Fruit fly (Drosophila melanogaster) whole organism, wandering third instar larva: ENCODE data around the gene CG14277.

ENCODE experiments used
- Abd-B ChIP-seq: fragments of >200 bp; optimal IDR thresholded peaks from 2 replicates; lab custom pipeline; 2017; ENCODE audit warnings: missing biosample characterization, missing genetic modification characterization
- CG32264 ChIP-seq: fragments of 200-800 bp; sonication (Bioruptor generic); optimal IDR thresholded peaks from 2 replicates; lab custom pipeline; 2016; ENCODE audit warnings: missing biosample characterization, missing genetic modification characterization
- CG9705 ChIP-seq: fragments of 200-800 bp; sonication (Bioruptor generic); optimal IDR thresholded peaks from 2 replicates; lab custom pipeline; 2018; ENCODE audit warnings: missing biosample characterization, mild to moderate bottlenecking, missing genetic modification characterization
- CrebA ChIP-seq: fragments of 200-800 bp; sonication (Bioruptor generic); optimal IDR thresholded peaks from 2 replicates; lab custom pipeline; 2016; ENCODE audit warnings: missing biosample characterization, mild to moderate bottlenecking, missing genetic modification characterization, borderline replicate concordance
- Dfd ChIP-seq: fragments of >200 bp; optimal IDR thresholded peaks from 2 replicates; lab custom pipeline; 2017; ENCODE audit warnings: missing biosample characterization, missing genetic modification characterization
- Dif ChIP-seq: fragments of 200-275, 200-300 bp; sonication (Bioruptor generic); optimal IDR thresholded peaks from 2 replicates; lab custom pipeline; 2018; ENCODE audit warnings: missing biosample characterization, missing genetic modification characterization; ENCODE audit not compliant: partially characterized antibody
- GATAd ChIP-seq: sonication (Bioruptor generic); optimal IDR thresholded peaks from 2 replicates; lab custom pipeline; 2016; ENCODE audit warnings: missing biosample characterization, missing genetic modification characterization
- HLH106 ChIP-seq: fragments of 200-800 bp; optimal IDR thresholded peaks from 3 replicates; lab custom pipeline; 2019; ENCODE audit warnings: missing biosample characterization, mild to moderate bottlenecking, missing genetic modification characterization, moderate library complexity
- Hnf4 ChIP-seq: fragments of 200-800 bp; sonication (Bioruptor generic); optimal IDR thresholded peaks from 2 replicates; lab custom pipeline; 2016; ENCODE audit warnings: missing biosample characterization, mild to moderate bottlenecking, missing genetic modification characterization
- Hr78 ChIP-seq: fragments of >200 bp; optimal IDR thresholded peaks from 2 replicates; lab custom pipeline; 2017; ENCODE audit warnings: missing biosample characterization, missing genetic modification characterization
- Hr83 ChIP-seq: fragments of 200-300 bp; sonication (Bioruptor generic); optimal IDR thresholded peaks from 2 replicates; lab custom pipeline; 2016; ENCODE audit warnings: missing biosample characterization, mild to moderate bottlenecking, missing genetic modification characterization, moderate library complexity; ENCODE audit not compliant: poor library complexity, severe bottlenecking
- Jra ChIP-seq: sonication (Bioruptor generic); optimal IDR thresholded peaks from 2 replicates; lab custom pipeline; 2016; ENCODE audit warnings: missing biosample characterization, missing genetic modification characterization
- Mio ChIP-seq: sonication (Bioruptor generic); optimal IDR thresholded peaks from 2 replicates; lab custom pipeline; 2016; ENCODE audit warnings: missing biosample characterization, missing genetic modification characterization
- Myc ChIP-seq: fragments of >200 bp; optimal IDR thresholded peaks from 2 replicates; lab custom pipeline; 2017
- N ChIP-seq: fragments of >200 bp; optimal IDR thresholded peaks from 2 replicates; lab custom pipeline; 2018; ENCODE audit warnings: missing biosample characterization, missing external identifiers, missing genetic modification characterization
- OdsH ChIP-seq: fragments of 200-800 bp; sonication (Bioruptor generic); optimal IDR thresholded peaks from 2 replicates; lab custom pipeline; 2016; ENCODE audit warnings: missing biosample characterization, mild to moderate bottlenecking, missing genetic modification characterization
- Rel ChIP-seq, 2 experiments: fragments of 200-800 bp; sonication (Bioruptor generic) in 1 of 2; optimal IDR thresholded peaks; 2 replicates in 1 of 2; 3 replicates in 1 of 2; lab custom pipeline; 2016 to 2019; ENCODE audit warnings: mild to moderate bottlenecking in 2 of 2, missing biosample characterization in 2 of 2, missing genetic modification characterization in 2 of 2, moderate library complexity in 1 of 2
- Sp1 ChIP-seq: fragments of 200-800 bp; sonication (Bioruptor generic); optimal IDR thresholded peaks from 3 replicates; lab custom pipeline; 2019; ENCODE audit warnings: missing biosample characterization, mild to moderate bottlenecking, missing genetic modification characterization, moderate library complexity
- Vsx2 ChIP-seq: fragments of 200-300, 225-300 bp; sonication (Bioruptor generic); optimal IDR thresholded peaks from 2 replicates; lab custom pipeline; 2018; ENCODE audit warnings: missing biosample characterization, missing genetic modification characterization; ENCODE audit not compliant: partially characterized antibody
- br ChIP-seq: fragments of 200-800 bp; sonication (Bioruptor generic); optimal IDR thresholded peaks from 2 replicates; lab custom pipeline; 2016; ENCODE audit warnings: missing biosample characterization, missing genetic modification characterization
- brk ChIP-seq: fragments of 200-800 bp; sonication (Bioruptor generic); optimal IDR thresholded peaks from 2 replicates; lab custom pipeline; 2016; ENCODE audit warnings: missing biosample characterization, mild to moderate bottlenecking, missing genetic modification characterization
- dmrt93B ChIP-seq: fragments of 200-800 bp; sonication (Bioruptor generic); optimal IDR thresholded peaks from 2 replicates; lab custom pipeline; 2018; ENCODE audit warnings: missing biosample characterization, mild to moderate bottlenecking, missing genetic modification characterization
- dsf ChIP-seq: sonication (Bioruptor generic); optimal IDR thresholded peaks from 2 replicates; lab custom pipeline; 2016; ENCODE audit warnings: missing biosample characterization, missing genetic modification characterization, borderline replicate concordance
- ey ChIP-seq: fragments of 200-800 bp; sonication (Bioruptor generic); optimal IDR thresholded peaks from 2 replicates; lab custom pipeline; 2016; ENCODE audit warnings: missing biosample characterization, missing genetic modification characterization
- fru ChIP-seq: fragments of 200-800 bp; sonication (Bioruptor generic); optimal IDR thresholded peaks from 3 replicates; lab custom pipeline; 2016; ENCODE audit warnings: missing biosample characterization, mild to moderate bottlenecking, missing genetic modification characterization
- h ChIP-seq: fragments of 200-800 bp; sonication (Bioruptor generic); optimal IDR thresholded peaks from 3 replicates; lab custom pipeline; 2016; ENCODE audit warnings: missing biosample characterization, mild to moderate bottlenecking, missing genetic modification characterization
- jim ChIP-seq: fragments of 175-275, 200-325 bp; sonication (Bioruptor generic); optimal IDR thresholded peaks from 2 replicates; lab custom pipeline; 2016; ENCODE audit warnings: missing biosample characterization, mild to moderate bottlenecking, missing genetic modification characterization
- lola ChIP-seq: fragments of >200 bp; optimal IDR thresholded peaks from 2 replicates; lab custom pipeline; 2017; ENCODE audit warnings: missing biosample characterization, missing genetic modification characterization
- pan ChIP-seq: fragments of >200 bp; optimal IDR thresholded peaks from 2 replicates; lab custom pipeline; 2017
- psq ChIP-seq: fragments of 200-800 bp; sonication (Bioruptor generic); optimal IDR thresholded peaks from 3 replicates; lab custom pipeline; 2017; ENCODE audit warnings: missing biosample characterization, mild to moderate bottlenecking, missing genetic modification characterization, moderate library complexity
- rgr ChIP-seq: fragments of 200-800 bp; sonication (Bioruptor generic); optimal IDR thresholded peaks from 3 replicates; lab custom pipeline; 2016; ENCODE audit warnings: missing biosample characterization, mild to moderate bottlenecking, missing genetic modification characterization
- sage ChIP-seq: fragments of 200-800 bp; sonication (Bioruptor generic); optimal IDR thresholded peaks from 2 replicates; lab custom pipeline; 2016; ENCODE audit warnings: missing biosample characterization, mild to moderate bottlenecking, missing genetic modification characterization
- sv ChIP-seq: fragments of 200-800 bp; sonication (Bioruptor generic); optimal IDR thresholded peaks from 3 replicates; lab custom pipeline; 2016; ENCODE audit warnings: missing biosample characterization, missing genetic modification characterization
- tai ChIP-seq: sonication (Bioruptor generic); optimal IDR thresholded peaks from 2 replicates; lab custom pipeline; 2016; ENCODE audit warnings: missing biosample characterization, missing genetic modification characterization
- usp ChIP-seq: fragments of >200 bp; optimal IDR thresholded peaks from 2 replicates; lab custom pipeline; 2017; ENCODE audit warnings: missing biosample characterization, missing genetic modification characterization
- woc ChIP-seq: sonication (Bioruptor generic); optimal IDR thresholded peaks from 2 replicates; lab custom pipeline; 2016; ENCODE audit warnings: missing biosample characterization, mild to moderate bottlenecking, missing genetic modification characterization

The CG14277 gene

dm6 chr2L:8215259-8215929 lies 26.9 kb upstream of the CG14277 start, which contains the start of gene CG8349:
TSS of gene CG8349 (plus strand) at chr2L:8215915.
- TF ChIP-seq jim (no peak), psq (GFP tag; lab: Kevin White, UChicago) (no peak), dmrt93B (no peak), OdsH (no peak), Rel (GFP tag; optimal IDR thresholded peaks at IDR 0.05; lab: Kevin White, UChicago) (no peak), Rel (tag; optimal IDR thresholded peaks at IDR 0.05; lab: Kevin White, UChicago) (peak; percentile 96), rgr (no peak), Myc (lab: Kevin White, UChicago) (peak; percentile 18)

dm6 chr2L:8217917-8218316 lies 24.4 kb upstream of the CG14277 start, which contains the start of gene CG8292:
TSS of gene CG8292 (minus strand) at chr2L:8218017.
- TF ChIP-seq br (GFP tag; lab: Kevin White, UChicago) (no peak), dsf (GFP tag; lab: Kevin White, UChicago) (no peak), Rel (GFP tag; optimal IDR thresholded peaks at IDR 0.05; lab: Kevin White, UChicago) (no peak), Rel (tag; optimal IDR thresholded peaks at IDR 0.05; lab: Kevin White, UChicago) (no peak), ey (GFP tag; lab: Kevin White, UChicago) (no peak), pan (lab: Kevin White, UChicago) (no peak), N (no peak), Vsx2 (no peak), HLH106 (tag; lab: Kevin White, UChicago) (no peak), tai (GFP tag; lab: Kevin White, UChicago) (no peak), lola (GFP tag; lab: Kevin White, UChicago) (no peak), Dif (no peak), sv (no peak), CrebA (GFP tag; lab: Kevin White, UChicago) (no peak), Hr78 (GFP tag; lab: Kevin White, UChicago) (no peak), CG32264 (GFP tag; lab: Kevin White, UChicago) (no peak), Dfd (GFP tag; lab: Kevin White, UChicago) (no peak)

- TF ChIP-seq Dif, result no peak
- TF ChIP-seq Jra (GFP tag; lab: Kevin White, UChicago), result peak; percentile 27
Observed at dm6 chr2L:8220393-8220934, 21.8 kb upstream of the CG14277 start, which contains the start of gene Snx6. TSS of gene Snx6 (minus strand) at chr2L:8220741.

- no peak for TF ChIP-seq Dfd (GFP tag; lab: Kevin White, UChicago)
- TF ChIP-seq lola (GFP tag; lab: Kevin White, UChicago), result no peak
- TF ChIP-seq CG32264 (GFP tag; lab: Kevin White, UChicago), result no peak
- no peak for TF ChIP-seq br (GFP tag; lab: Kevin White, UChicago)
- TF ChIP-seq psq (GFP tag; lab: Kevin White, UChicago), result no peak
- TF ChIP-seq dsf (GFP tag; lab: Kevin White, UChicago), result no peak
- TF ChIP-seq Myc (lab: Kevin White, UChicago), result no peak
- no peak for TF ChIP-seq sv
Observed at dm6 chr2L:8229134-8229533, 13.2 kb upstream of the CG14277 start.

- TF ChIP-seq jim, result no peak
- TF ChIP-seq h (GFP tag; lab: Kevin White, UChicago), result peak; percentile 84
- TF ChIP-seq N, result no peak
- TF ChIP-seq Sp1, result peak; percentile 62
- no peak for TF ChIP-seq Dif
- TF ChIP-seq Hr83, result no peak
- no peak for TF ChIP-seq CG9705 (GFP tag; lab: Kevin White, UChicago)
- TF ChIP-seq CG32264 (GFP tag; lab: Kevin White, UChicago), result peak; percentile 48
- peak; percentile 67 for TF ChIP-seq rgr
- TF ChIP-seq woc (GFP tag; lab: Kevin White, UChicago), result peak; percentile 34
- no peak for TF ChIP-seq Rel (GFP tag; optimal IDR thresholded peaks at IDR 0.05; lab: Kevin White, UChicago)
- no peak for TF ChIP-seq Rel (tag; optimal IDR thresholded peaks at IDR 0.05; lab: Kevin White, UChicago)
- TF ChIP-seq Dfd (GFP tag; lab: Kevin White, UChicago), result no peak
- TF ChIP-seq lola (GFP tag; lab: Kevin White, UChicago), result no peak
- TF ChIP-seq ey (GFP tag; lab: Kevin White, UChicago), result peak; percentile 64
- TF ChIP-seq brk (GFP tag; lab: Kevin White, UChicago), result no peak
- TF ChIP-seq usp (GFP tag; lab: Kevin White, UChicago), result no peak
- TF ChIP-seq Abd-B (GFP tag; lab: Kevin White, UChicago), result no peak
- peak; percentile 66 for TF ChIP-seq Hnf4 (GFP tag; lab: Kevin White, UChicago)
- peak; percentile 18 for TF ChIP-seq dmrt93B
- TF ChIP-seq Myc (lab: Kevin White, UChicago), result no peak
- TF ChIP-seq Jra (GFP tag; lab: Kevin White, UChicago), result peak; percentile 20
- peak; percentile 76 for TF ChIP-seq fru
- no peak for TF ChIP-seq GATAd (GFP tag; lab: Kevin White, UChicago)
- no peak for TF ChIP-seq Vsx2
- peak; percentile 46 for TF ChIP-seq sage (GFP tag; lab: Kevin White, UChicago)
- TF ChIP-seq Hr78 (GFP tag; lab: Kevin White, UChicago), result no peak
- TF ChIP-seq Mio (GFP tag; lab: Kevin White, UChicago), result no peak
- TF ChIP-seq sv, result no peak
- TF ChIP-seq HLH106 (tag; lab: Kevin White, UChicago), result peak; percentile 66
- TF ChIP-seq br (GFP tag; lab: Kevin White, UChicago), result peak; percentile 74
Observed at dm6 chr2L:8229628-8230027, 12.7 kb upstream of the CG14277 start.
